Fruit fly (Drosophila melanogaster): Measurements from ENCODE around the gene CG7991.

DNA sequence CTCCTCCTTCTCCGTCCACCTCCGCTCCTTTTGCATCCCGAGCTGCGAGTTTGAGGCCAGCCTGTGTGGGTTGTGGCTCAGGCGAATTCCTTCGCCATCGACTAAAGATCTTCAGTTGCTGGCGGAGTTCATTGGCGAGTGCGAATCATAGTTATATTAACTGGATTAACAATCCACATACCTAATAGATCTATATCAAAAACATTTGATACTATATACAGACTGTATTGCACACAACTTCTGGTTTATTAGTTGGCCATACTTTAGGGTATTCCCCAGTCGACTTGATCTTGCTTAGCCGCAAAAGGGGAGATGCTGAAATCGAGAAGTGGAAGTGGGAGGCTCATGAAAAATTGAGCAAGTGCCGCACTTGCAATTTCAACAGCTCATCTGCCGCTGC lies 18.4 kb downstream of the CG7991 start:
- TF ChIP-seq foxo (GFP tag; optimal IDR thresholded peaks at IDR 0.05), result no peak
- TF ChIP-seq h (GFP tag; optimal IDR thresholded peaks at IDR 0.05), result peak; percentile 37
- no peak for TF ChIP-seq Mio (GFP tag; optimal IDR thresholded peaks at IDR 0.05)
- no peak for TF ChIP-seq Hr78 (GFP tag; optimal IDR thresholded peaks at IDR 0.05)
- no peak for TF ChIP-seq br (GFP tag; optimal IDR thresholded peaks at IDR 0.05)
- no peak for TF ChIP-seq CrebA (GFP tag; optimal IDR thresholded peaks at IDR 0.05; ENCODE audit: borderline replicate concordance)
- TF ChIP-seq Myc (optimal IDR thresholded peaks at IDR 0.05), result no peak
- TF ChIP-seq GATAd (GFP tag; optimal IDR thresholded peaks at IDR 0.05), result no peak
- TF ChIP-seq psq (GFP tag; optimal IDR thresholded peaks at IDR 0.05), result no peak
- no peak for TF ChIP-seq ey (GFP tag; optimal IDR thresholded peaks at IDR 0.05)
- no peak for TF ChIP-seq pan (optimal IDR thresholded peaks at IDR 0.05)
- no peak for TF ChIP-seq Dif (GFP tag; optimal IDR thresholded peaks at IDR 0.05; ENCODE audit: partially characterized antibody)
- TF ChIP-seq Abd-B (GFP tag; optimal IDR thresholded peaks at IDR 0.05), result no peak
